Worm (Caenorhabditis elegans) whole organism, young adult: Measurements from ENCODE around the gene W05E10.5.

Experiments
- pha-4 ChIP-seq: fragments of 150-350 bp; sonication (generic microtip); optimal IDR thresholded peaks from 2 replicates; lab custom pipeline; 2014; ENCODE audit warnings: missing biosample characterization, missing genetic modification reagents, missing genetic modification characterization
- tbx-9 ChIP-seq: sonication (generic microtip); optimal IDR thresholded peaks from 2 replicates; lab custom pipeline; 2016; ENCODE audit warnings: borderline replicate concordance, missing genetic modification characterization, inconsistent platforms, missing compliant biosample characterization

DNA sequence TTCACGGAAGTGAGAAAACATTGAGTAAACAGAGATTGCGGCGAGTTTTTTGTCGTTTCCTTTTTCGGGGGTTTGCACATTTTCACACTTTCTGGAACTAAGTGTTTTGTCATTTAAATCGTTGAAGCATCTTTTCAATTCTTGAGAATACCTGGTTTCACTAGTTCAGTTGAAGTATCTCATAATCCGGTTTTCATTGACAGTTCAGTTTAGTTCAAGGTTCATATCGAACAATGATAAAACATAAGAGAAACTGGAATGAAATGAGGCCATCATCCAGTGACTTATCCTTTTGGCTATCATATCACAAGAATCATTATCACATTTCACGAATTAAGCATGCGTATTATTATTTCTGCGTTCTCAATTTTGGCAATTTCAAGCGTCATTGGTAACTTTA lies 28.3 kb downstream of the W05E10.5 start, which contains the start of gene F46F3.3:
- TF ChIP-seq pha-4 (tag; lab: Kevin White, UChicago) (no peak), tbx-9 (tag; lab: Kevin White, UChicago) (no peak)
